Fruit fly (Drosophila melanogaster) whole organism, embryonic: ENCODE measurements around the gene CG15332.
A peak's percentile ranks its signal among the peaks of the same experiment; 100 is the strongest.

ENCODE experiments used
- Adf1 ChIP-seq: fragments of 200-800 bp; sonication (Bioruptor generic); IDR thresholded peaks from 2 replicates; pipeline ENCODE4 v1.3.6; 2022; ENCODE audit warnings: missing biosample characterization, missing genetic modification characterization
- B-H2 ChIP-seq: fragments of 200-800 bp; sonication (Bioruptor generic); optimal IDR thresholded peaks from 2 replicates; lab custom pipeline; 2018; ENCODE audit warnings: missing biosample characterization, mild to moderate bottlenecking, missing genetic modification characterization
- Blimp-1 ChIP-seq: fragments of 200-800 bp; sonication (Bioruptor generic); optimal IDR thresholded peaks from 3 replicates; lab custom pipeline; 2018; ENCODE audit warnings: missing biosample characterization, missing genetic modification characterization, mild to moderate bottlenecking, moderate library complexity, missing genetic modification reagents
- CG10267 ChIP-seq: fragments of 200-800 bp; sonication (Bioruptor generic); optimal IDR thresholded peaks from 2 replicates; lab custom pipeline; 2018; ENCODE audit warnings: missing biosample characterization, mild to moderate bottlenecking, missing genetic modification characterization, moderate library complexity
- CG10431 ChIP-seq: fragments of 200-800 bp; sonication (Bioruptor generic); optimal IDR thresholded peaks from 3 replicates; lab custom pipeline; 2018; ENCODE audit warnings: missing biosample characterization, mild to moderate bottlenecking, missing genetic modification characterization
- CG11504 ChIP-seq: fragments of 200-800 bp; sonication (Bioruptor generic); optimal IDR thresholded peaks from 3 replicates; lab custom pipeline; 2019; ENCODE audit warnings: missing biosample characterization, mild to moderate bottlenecking, missing genetic modification characterization, moderate library complexity
- CG12219 ChIP-seq: fragments of 200-800 bp; sonication (Bioruptor generic); optimal IDR thresholded peaks from 3 replicates; lab custom pipeline; 2018; ENCODE audit warnings: missing biosample characterization, mild to moderate bottlenecking, missing genetic modification characterization
- CG12769 ChIP-seq: fragments of 200-800 bp; sonication (Bioruptor generic); optimal IDR thresholded peaks from 2 replicates; lab custom pipeline; 2019; ENCODE audit warnings: missing biosample characterization, mild to moderate bottlenecking, missing genetic modification characterization, moderate library complexity
- CG13287 ChIP-seq: fragments of 200-800 bp; sonication (Bioruptor generic); IDR thresholded peaks from 2 replicates; pipeline ENCODE4 v1.3.6; 2022; ENCODE audit warnings: missing biosample characterization, missing genetic modification characterization; ENCODE audit not compliant: partially characterized antibody
- CG15269 ChIP-seq: fragments of 200-800 bp; sonication (Bioruptor generic); optimal IDR thresholded peaks from 2 replicates; lab custom pipeline; 2018; ENCODE audit warnings: missing biosample characterization, mild to moderate bottlenecking, missing genetic modification characterization, moderate library complexity
- CG17568 ChIP-seq: fragments of 200-800 bp; sonication (Bioruptor generic); optimal IDR thresholded peaks from 2 replicates; lab custom pipeline; 2018; ENCODE audit warnings: missing biosample characterization, mild to moderate bottlenecking, missing genetic modification characterization, moderate library complexity
- CG30403 ChIP-seq: fragments of 200-800 bp; sonication (Bioruptor generic); optimal IDR thresholded peaks from 3 replicates; lab custom pipeline; 2016; ENCODE audit warnings: missing biosample characterization, missing genetic modification characterization
- CG32772 ChIP-seq: fragments of 200-800 bp; sonication (Bioruptor generic); IDR thresholded peaks from 2 replicates; pipeline ENCODE4 v1.3.6; 2022; ENCODE audit warnings: missing biosample characterization, missing genetic modification characterization
- CG34422 ChIP-seq: fragments of 200-800 bp; sonication (Bioruptor generic); IDR thresholded peaks from 3 replicates; pipeline ENCODE4 v1.3.6; 2022; ENCODE audit warnings: missing biosample characterization, missing genetic modification characterization
- CG3847 ChIP-seq: fragments of 200-800 bp; sonication (Bioruptor generic); IDR thresholded peaks from 2 replicates; pipeline ENCODE4 v1.3.6; 2022; ENCODE audit warnings: missing biosample characterization, missing genetic modification characterization
- CG6272 ChIP-seq: fragments of 200-800 bp; sonication (Bioruptor generic); IDR thresholded peaks from 2 replicates; pipeline ENCODE4 v1.3.6; 2022; ENCODE audit warnings: missing biosample characterization, missing genetic modification characterization
- CG6683 ChIP-seq: fragments of 200-800 bp; sonication (Bioruptor generic); optimal IDR thresholded peaks from 2 replicates; lab custom pipeline; 2017; ENCODE audit warnings: missing biosample characterization, mild to moderate bottlenecking, missing genetic modification characterization, missing genetic modification reagents
- CG7928 ChIP-seq: fragments of 200-800 bp; sonication (Bioruptor generic); optimal IDR thresholded peaks from 2 replicates; lab custom pipeline; 2017; ENCODE audit warnings: missing biosample characterization, mild to moderate bottlenecking, missing genetic modification characterization
- CG8089 ChIP-seq: fragments of 200-800 bp; sonication (Bioruptor generic); optimal IDR thresholded peaks from 3 replicates; lab custom pipeline; 2016; ENCODE audit warnings: missing biosample characterization, missing genetic modification characterization
- CG8290 ChIP-seq, 3 experiments: fragments of 200-800 bp; sonication (Bioruptor generic); optimal IDR thresholded peaks; 2 replicates each; lab custom pipeline; 2016 to 2019; ENCODE audit warnings: missing biosample characterization in 3 of 3, missing genetic modification characterization in 3 of 3, mild to moderate bottlenecking in 2 of 3, moderate library complexity in 1 of 3
- CG9215 ChIP-seq: fragments of 200-800 bp; sonication (Bioruptor generic); IDR thresholded peaks from 2 replicates; pipeline ENCODE4 v1.3.6; 2022; ENCODE audit warnings: missing biosample characterization, missing genetic modification characterization
- Drgx ChIP-seq: fragments of 200-800 bp; sonication (Bioruptor generic); IDR thresholded peaks from 2 replicates; pipeline ENCODE4 v1.3.6; 2022; ENCODE audit warnings: missing biosample characterization, missing genetic modification characterization
- GATAe ChIP-seq: fragments of 200-800 bp; sonication (Bioruptor generic); conservative IDR thresholded peaks from 2 replicates; pipeline ENCODE4 v1.3.6; 2022; ENCODE audit warnings: missing biosample characterization, missing genetic modification characterization
- H15 ChIP-seq: fragments of 200-800 bp; sonication (Bioruptor generic); IDR thresholded peaks from 3 replicates; pipeline ENCODE4 v1.3.6; 2022; ENCODE audit warnings: missing biosample characterization, missing genetic modification characterization
- HLH54F ChIP-seq: fragments of 200-800 bp; sonication (Bioruptor generic); optimal IDR thresholded peaks from 3 replicates; lab custom pipeline; 2016; ENCODE audit warnings: missing biosample characterization, missing genetic modification characterization
- Hr51 ChIP-seq, 2 experiments: fragments of 200-800 bp; sonication (Bioruptor generic); optimal IDR thresholded peaks; 2 replicates in 1 of 2; 3 replicates in 1 of 2; lab custom pipeline; 2016 to 2018; ENCODE audit warnings: missing biosample characterization in 2 of 2, missing genetic modification characterization in 2 of 2, mild to moderate bottlenecking in 1 of 2, moderate library complexity in 1 of 2
- MESR4 ChIP-seq: fragments of 200-800 bp; sonication (Bioruptor generic); optimal IDR thresholded peaks from 2 replicates; lab custom pipeline; 2018; ENCODE audit warnings: missing biosample characterization, mild to moderate bottlenecking, missing genetic modification characterization, moderate library complexity
- Mes4 ChIP-seq: fragments of 200-800 bp; sonication (Bioruptor generic); optimal IDR thresholded peaks from 2 replicates; lab custom pipeline; 2016; ENCODE audit warnings: missing biosample characterization, missing genetic modification characterization
- Nf-YA ChIP-seq: fragments of 200-800 bp; sonication (Bioruptor generic); IDR thresholded peaks from 2 replicates; pipeline ENCODE4 v1.3.6; 2022; ENCODE audit warnings: missing biosample characterization, missing genetic modification characterization
- Rx ChIP-seq: fragments of 200-800 bp; sonication (Bioruptor generic); IDR thresholded peaks from 2 replicates; pipeline ENCODE4 v1.3.6; 2022; ENCODE audit warnings: missing biosample characterization, missing genetic modification characterization
- bbx ChIP-seq: fragments of 200-800 bp; sonication (Bioruptor generic); IDR thresholded peaks from 2 replicates; pipeline ENCODE4 v1.3.6; 2022; ENCODE audit warnings: missing biosample characterization, missing genetic modification characterization; ENCODE audit not compliant: partially characterized antibody
- bigmax ChIP-seq: fragments of 200-800 bp; sonication (Bioruptor generic); optimal IDR thresholded peaks from 2 replicates; lab custom pipeline; 2018; ENCODE audit warnings: missing biosample characterization, mild to moderate bottlenecking, missing genetic modification characterization
- caup ChIP-seq: fragments of 200-800 bp; sonication (Bioruptor generic); optimal IDR thresholded peaks from 3 replicates; lab custom pipeline; 2017; ENCODE audit warnings: missing biosample characterization, mild to moderate bottlenecking, missing genetic modification characterization, moderate library complexity; ENCODE audit not compliant: severe bottlenecking
- da ChIP-seq: fragments of 200-800 bp; sonication (Bioruptor generic); optimal IDR thresholded peaks from 2 replicates; lab custom pipeline; 2016; ENCODE audit warnings: missing biosample characterization, missing genetic modification characterization
- exex ChIP-seq: fragments of 200-800 bp; sonication (Bioruptor generic); optimal IDR thresholded peaks from 4 replicates; lab custom pipeline; 2018; ENCODE audit warnings: missing biosample characterization, mild to moderate bottlenecking, missing genetic modification characterization, moderate library complexity
- fu2 ChIP-seq: fragments of 200-800 bp; sonication (Bioruptor generic); optimal IDR thresholded peaks from 2 replicates; lab custom pipeline; 2016; ENCODE audit warnings: missing biosample characterization, missing genetic modification characterization
- gce ChIP-seq: fragments of 200-800 bp; sonication (Bioruptor generic); IDR thresholded peaks from 3 replicates; pipeline ENCODE4 v1.3.6; 2022; ENCODE audit warnings: missing biosample characterization, missing genetic modification characterization
- gsb ChIP-seq: fragments of 200-800 bp; sonication (Bioruptor generic); IDR thresholded peaks from 2 replicates; pipeline ENCODE4 v1.3.6; 2022; ENCODE audit warnings: missing biosample characterization, missing genetic modification characterization
- ken ChIP-seq: fragments of 200-800 bp; sonication (Bioruptor generic); IDR thresholded peaks from 3 replicates; pipeline ENCODE4 v1.3.6; 2022; ENCODE audit warnings: missing biosample characterization, missing genetic modification characterization
- mld ChIP-seq: fragments of 200-800 bp; sonication (Bioruptor generic); IDR thresholded peaks from 3 replicates; pipeline ENCODE4 v1.3.6; 2022; ENCODE audit warnings: missing biosample characterization, missing genetic modification characterization; ENCODE audit not compliant: partially characterized antibody
- onecut ChIP-seq: fragments of 200-800 bp; sonication (Bioruptor generic); IDR thresholded peaks from 2 replicates; pipeline ENCODE4 v1.3.6; 2022; ENCODE audit warnings: missing biosample characterization, missing genetic modification characterization
- prd ChIP-seq, 3 experiments: fragments of >200 bp in 2 of 3; fragments of 200-800 bp in 1 of 3; sonication (Bioruptor generic) in 1 of 3; optimal IDR thresholded peaks in 2 of 3; IDR thresholded peaks in 1 of 3; 2 replicates in 2 of 3; 3 replicates in 1 of 3; pipeline versions ENCODE4 v1.3.6 to Lab custom; 2017 to 2022; ENCODE audit warnings: missing biosample characterization in 1 of 3, missing genetic modification characterization in 1 of 3
- psq ChIP-seq: fragments of 200-800 bp; sonication (Bioruptor generic); optimal IDR thresholded peaks from 2 replicates; lab custom pipeline; 2017; ENCODE audit warnings: missing biosample characterization, missing genetic modification characterization
- run ChIP-seq: fragments of 200-800 bp; sonication (Bioruptor generic); optimal IDR thresholded peaks from 3 replicates; lab custom pipeline; 2018; ENCODE audit warnings: missing biosample characterization, mild to moderate bottlenecking, missing genetic modification characterization
- schlank ChIP-seq: fragments of 200-800 bp; sonication (Bioruptor generic); optimal IDR thresholded peaks from 2 replicates; lab custom pipeline; 2018; ENCODE audit warnings: missing biosample characterization, mild to moderate bottlenecking, missing genetic modification characterization
- sd ChIP-seq: fragments of 200-800 bp; sonication (Bioruptor generic); optimal IDR thresholded peaks from 3 replicates; lab custom pipeline; 2018; ENCODE audit warnings: missing biosample characterization, mild to moderate bottlenecking, missing genetic modification characterization, moderate library complexity
- ttk ChIP-seq: fragments of 200-800 bp; sonication (Bioruptor generic); IDR thresholded peaks from 2 replicates; pipeline ENCODE4 v2.1.2; 2022; ENCODE audit warnings: missing biosample characterization, missing genetic modification characterization
- zf30C ChIP-seq: fragments of 200-800 bp; sonication (Bioruptor generic); optimal IDR thresholded peaks from 3 replicates; lab custom pipeline; 2018; ENCODE audit warnings: missing biosample characterization, mild to moderate bottlenecking, missing genetic modification characterization
- zfh2 ChIP-seq: fragments of 200-800 bp; sonication (Bioruptor generic); optimal IDR thresholded peaks from 2 replicates; lab custom pipeline; 2016; ENCODE audit warnings: missing biosample characterization, missing genetic modification characterization

CG15332 gene

dm6 chrX:7970396-7970795 is 14.6 kb upstream of the CG15332 start (continued):
- TF ChIP-seq gce (GFP tag; lab: Robert Waterston, UW) = no peak
- TF ChIP-seq CG11504 (tag; lab: Kevin White, UChicago) = peak; percentile 72
- TF ChIP-seq CG10267 (tag; lab: Kevin White, UChicago) = peak; percentile 35
- TF ChIP-seq gsb = no peak
- peak in 1 of 2 experiments; percentile 62 for TF ChIP-seq Hr51 (GFP tag; optimal IDR thresholded peaks at IDR 0.05; lab: Kevin White, UChicago)
- no peak for TF ChIP-seq CG10431 (GFP tag; lab: Kevin White, UChicago)
- peak; percentile 69 for TF ChIP-seq Drgx (GFP tag; lab: Robert Waterston, UW)
- peak; percentile 70 for TF ChIP-seq CG13287
- 0 out of 2 replicates have a peak, but pooled peaks have one; percentile 18 for TF ChIP-seq CG3847 (GFP tag; lab: Robert Waterston, UW)
- TF ChIP-seq prd (optimal IDR thresholded peaks at IDR 0.05; lab: Kevin White, UChicago) = no peak
- TF ChIP-seq prd (GFP tag; IDR thresholded peaks at IDR 0.05; lab: Robert Waterston, UW) = no peak; the same call in 1 of the 3 replicates
- TF ChIP-seq CG30403 (GFP tag; lab: Kevin White, UChicago) = peak; percentile 49
- peak; percentile 8 for TF ChIP-seq CG17568 (GFP tag; lab: Kevin White, UChicago)
- no peak for TF ChIP-seq da (GFP tag; lab: Kevin White, UChicago)
- no peak for TF ChIP-seq Mes4
- TF ChIP-seq Rx = no peak
- TF ChIP-seq run (tag; lab: Kevin White, UChicago) = no peak
- 0 out of 2 replicates have a peak, but pooled peaks have one; percentile 18 for TF ChIP-seq CG9215 (GFP tag; lab: Robert Waterston, UW)
- peak; percentile 48 for TF ChIP-seq onecut (GFP tag; lab: Robert Waterston, UW)
- TF ChIP-seq bbx (GFP tag; lab: Robert Waterston, UW) = no peak
- TF ChIP-seq CG7928 (GFP tag; lab: Kevin White, UChicago) = no peak
- peak; percentile 55 for TF ChIP-seq zfh2
- 0 out of 3 replicates have a peak, but pooled peaks have one; percentile 29 for TF ChIP-seq CG34422 (GFP tag; lab: Robert Waterston, UW)
- no peak for TF ChIP-seq fu2
- TF ChIP-seq Blimp-1 (GFP tag; lab: Kevin White, UChicago) = peak; percentile 48
- no peak for TF ChIP-seq schlank (tag; lab: Kevin White, UChicago)
- no peak for TF ChIP-seq H15 (GFP tag; lab: Robert Waterston, UW)
- no peak for TF ChIP-seq mld (GFP tag; lab: Robert Waterston, UW)
- TF ChIP-seq psq = no peak
- peak; percentile 51 for TF ChIP-seq caup (GFP tag; lab: Kevin White, UChicago)
- peak; percentile 33 for TF ChIP-seq CG12219 (GFP tag; lab: Kevin White, UChicago)
- no peak for TF ChIP-seq CG6272 (GFP tag; lab: Robert Waterston, UW)
- TF ChIP-seq zf30C (GFP tag; lab: Kevin White, UChicago) = no peak
- no peak for TF ChIP-seq CG6683 (GFP tag; lab: Kevin White, UChicago)
- TF ChIP-seq Nf-YA (GFP tag; lab: Robert Waterston, UW) = no peak
- TF ChIP-seq CG32772 = no peak
- TF ChIP-seq CG12769 (tag; lab: Kevin White, UChicago) = peak; percentile 42
- TF ChIP-seq MESR4 (GFP tag; lab: Kevin White, UChicago) = no peak
- TF ChIP-seq GATAe (GFP tag; lab: Robert Waterston, UW) = no peak
- TF ChIP-seq ken (GFP tag; lab: Robert Waterston, UW) = 0 out of 3 replicates have a peak, but pooled peaks have one; percentile 25
- no peak for TF ChIP-seq CG8089 (GFP tag; lab: Kevin White, UChicago)
- TF ChIP-seq ttk (GFP tag; lab: Robert Waterston, UW) = no peak
- TF ChIP-seq bigmax (GFP tag; lab: Kevin White, UChicago) = no peak
- TF ChIP-seq CG8290 (GFP tag; optimal IDR thresholded peaks at IDR 0.05; lab: Kevin White, UChicago) = no peak
- TF ChIP-seq CG8290 (tag; optimal IDR thresholded peaks at IDR 0.05; lab: Kevin White, UChicago) = peak in 1 of 2 experiments; percentile 9
- peak; percentile 37 for TF ChIP-seq HLH54F (GFP tag; lab: Kevin White, UChicago)
- TF ChIP-seq exex (tag; lab: Kevin White, UChicago) = peak; percentile 11
- TF ChIP-seq sd = no peak
- TF ChIP-seq B-H2 (GFP tag; lab: Kevin White, UChicago) = peak; percentile 40
- peak; percentile 63 for TF ChIP-seq CG15269 (tag; lab: Kevin White, UChicago)
- TF ChIP-seq Adf1 (GFP tag; lab: Robert Waterston, UW) = no peak
